Worm (Caenorhabditis elegans): Measurements from ENCODE around the gene sel-12.

- TF ChIP-seq tra-4 (tag; optimal IDR thresholded peaks at IDR 0.05) (no peak), B0310.2 (tag; optimal IDR thresholded peaks at IDR 0.05) (no peak), hnd-1 (tag; optimal IDR thresholded peaks at IDR 0.05) (no peak), ets-7 (tag; optimal IDR thresholded peaks at IDR 0.05) (no peak), flt-1 (GFP tag; IDR thresholded peaks at IDR 0.05) (no peak), pes-1 (GFP tag; IDR thresholded peaks at IDR 0.05) (no peak), ama-1 (optimal IDR thresholded peaks at IDR 0.05) (no peak), tbx-37 (GFP tag; conservative IDR thresholded peaks at IDR 0.05) (no peak), tbx-11 (GFP tag; IDR thresholded peaks at IDR 0.05) (no peak), aly-1 (tag; optimal IDR thresholded peaks at IDR 0.05) (no peak), ceh-13 (GFP tag; optimal IDR thresholded peaks at IDR 0.05) (no peak), F13C5.2 (tag; optimal IDR thresholded peaks at IDR 0.05) (no peak)
These were observed 33.1 kb downstream of the sel-12 start, which contains the start of gene sms-2 for ce11 chrX:948783-949182.
